Fruit fly (Drosophila melanogaster) whole organism, embryonic: ENCODE data around the gene SKIP.

Experiments used
- CG12391 ChIP-seq: fragments of 200-800 bp; sonication (Bioruptor generic); optimal IDR thresholded peaks from 3 replicates; lab custom pipeline; 2018; ENCODE audit warnings: missing biosample characterization, mild to moderate bottlenecking, missing genetic modification characterization, moderate library complexity
- CG13424 ChIP-seq: fragments of 200-800 bp; sonication (Bioruptor generic); optimal IDR thresholded peaks from 2 replicates; lab custom pipeline; 2019; ENCODE audit warnings: missing biosample characterization, mild to moderate bottlenecking, missing genetic modification characterization, moderate library complexity
- CG2120 ChIP-seq: fragments of 200-800 bp; sonication (Bioruptor generic); optimal IDR thresholded peaks from 3 replicates; lab custom pipeline; 2016; ENCODE audit warnings: missing biosample characterization, missing genetic modification characterization
- CrebB ChIP-seq: fragments of 200-800 bp; sonication (Bioruptor generic); optimal IDR thresholded peaks from 3 replicates; lab custom pipeline; 2018; ENCODE audit warnings: missing biosample characterization, mild to moderate bottlenecking, missing genetic modification characterization
- Opbp ChIP-seq: fragments of 200-800 bp; sonication (Bioruptor generic); IDR thresholded peaks from 3 replicates; pipeline ENCODE4 v1.3.6; 2022; ENCODE audit warnings: missing biosample characterization, missing genetic modification characterization; ENCODE audit not compliant: partially characterized antibody
- Sry-δ ChIP-seq: fragments of 200-800 bp; sonication (Bioruptor generic); optimal IDR thresholded peaks from 2 replicates; lab custom pipeline; 2016; ENCODE audit warnings: missing biosample characterization, missing genetic modification characterization
- Vsx1 ChIP-seq: fragments of 200-800 bp; sonication (Bioruptor generic); optimal IDR thresholded peaks from 2 replicates; lab custom pipeline; 2017; ENCODE audit warnings: missing biosample characterization, mild to moderate bottlenecking, missing genetic modification characterization, missing genetic modification reagents
- btn ChIP-seq: fragments of 200-800 bp; sonication (Bioruptor generic); optimal IDR thresholded peaks from 2 replicates; lab custom pipeline; 2016; ENCODE audit warnings: missing biosample characterization, missing genetic modification characterization

dm6 chr3R:22150433-22150832 lies 16.8 kb downstream of the SKIP start:
- TF ChIP-seq Vsx1 (GFP tag; lab: Kevin White, UChicago) = no peak
- no peak for TF ChIP-seq Sry-δ
- no peak for TF ChIP-seq CG2120 (GFP tag; lab: Kevin White, UChicago)
- TF ChIP-seq btn = no peak
- TF ChIP-seq CG13424 (tag; lab: Kevin White, UChicago) = no peak
- TF ChIP-seq CG12391 = no peak
- no peak for TF ChIP-seq Opbp
- no peak for TF ChIP-seq CrebB
